Worm (Caenorhabditis elegans) whole organism, L4 larva: Measurements from ENCODE around the gene T07C4.12.

Experiments
- dpl-1 ChIP-seq: fragments of 150-350 bp; optimal IDR thresholded peaks from 2 replicates; lab custom pipeline; 2014; ENCODE audit warnings: missing biosample characterization, missing genetic modification reagents, missing genetic modification characterization
- pha-4 ChIP-seq, 2 experiments: fragments of 150-350 bp in 1 of 2; fragments of 200-800 bp in 1 of 2; sonication (Bioruptor generic) in 1 of 2; IDR thresholded peaks in 1 of 2; optimal IDR thresholded peaks in 1 of 2; 2 replicates each; pipeline versions ENCODE4 v1.3.6 to Lab custom; 2014 to 2022; ENCODE audit warnings: missing genetic modification characterization in 2 of 2, missing genetic modification reagents in 2 of 2, missing biosample characterization in 1 of 2, missing compliant biosample characterization in 1 of 2
- saeg-2 ChIP-seq: fragments of 200-800 bp; sonication (Bioruptor generic); IDR thresholded peaks from 2 replicates; pipeline ENCODE4 v1.3.6; 2022; ENCODE audit warnings: missing genetic modification reagents, missing genetic modification characterization, missing compliant biosample characterization
- skn-1 ChIP-seq: fragments of 150-350 bp; optimal IDR thresholded peaks from 2 replicates; lab custom pipeline; 2014; ENCODE audit warnings: missing biosample characterization, missing genetic modification characterization
- snpc-4 ChIP-seq: fragments of 150-350 bp; optimal IDR thresholded peaks from 2 replicates; lab custom pipeline; 2014; ENCODE audit warnings: missing biosample characterization, missing genetic modification characterization

ce11 chrIII:10367355-10367909, 35.0 kb upstream of the T07C4.12 start:
- TF ChIP-seq snpc-4: no peak
- no peak for TF ChIP-seq saeg-2
- TF ChIP-seq pha-4 (GFP tag; IDR thresholded peaks at IDR 0.05; lab: Robert Waterston, UW): no peak
- TF ChIP-seq pha-4 (tag; optimal IDR thresholded peaks at IDR 0.05; lab: Kevin White, UChicago): no peak
- no peak for TF ChIP-seq skn-1 (tag; lab: Kevin White, UChicago)
- TF ChIP-seq dpl-1 (GFP tag; lab: Kevin White, UChicago): no peak
